Fruit fly (Drosophila melanogaster): ENCODE measurements around the gene HINT1.

The HINT1 gene

DNA sequence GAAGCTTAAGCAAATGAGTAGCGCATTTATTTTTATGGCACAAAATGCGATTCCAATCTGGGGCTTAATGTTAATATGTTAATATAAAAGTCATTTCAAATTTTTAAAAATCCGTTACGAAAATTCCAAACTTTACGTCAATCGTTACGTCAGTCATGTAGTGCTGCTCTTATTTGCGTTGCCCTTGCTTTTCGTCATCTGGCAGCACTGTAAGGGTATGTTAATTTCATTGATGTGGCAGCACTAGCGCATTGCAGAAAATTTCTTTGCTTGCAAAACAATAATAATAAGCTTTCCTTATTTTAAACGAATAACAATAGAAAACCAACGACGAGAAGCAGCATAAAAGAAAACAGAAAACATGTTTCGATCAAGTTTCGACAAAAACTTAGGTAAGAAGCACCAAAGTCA lies 30.1 kb upstream of the HINT1 start, which contains the start of gene Hrs:
Gene Hrs, plus strand, starts transcription at position 167 of the 411 bp plus-strand sequence.
- no peak for TF ChIP-seq noc (tag; optimal IDR thresholded peaks at IDR 0.05)

dm6 chr2L:2744852-2745251 lies 25.1 kb upstream of the HINT1 start, which contains the start of the genes CG9961 and Cwc25:
TSS of gene CG9961 (minus strand) at chr2L:2744934.
TSS of gene Cwc25 (plus strand) at chr2L:2745098.
- no peak for TF ChIP-seq noc (tag; optimal IDR thresholded peaks at IDR 0.05)

dm6 chr2L:2748480-2749143 lies 21.3 kb upstream of the HINT1 start:
- peak; percentile 93 for TF ChIP-seq noc (tag; optimal IDR thresholded peaks at IDR 0.05)

- TF ChIP-seq noc (tag; optimal IDR thresholded peaks at IDR 0.05) = no peak
Observed at dm6 chr2L:2749144-2749766, 20.7 kb upstream of the HINT1 start.

- peak; percentile 81 for TF ChIP-seq noc (tag; optimal IDR thresholded peaks at IDR 0.05)
Observed at dm6 chr2L:2750337-2751084, 19.4 kb upstream of the HINT1 start.

dm6 chr2L:2751085-2751710 lies 18.7 kb upstream of the HINT1 start:
- no peak for TF ChIP-seq noc (tag; optimal IDR thresholded peaks at IDR 0.05)

- TF ChIP-seq noc (tag; optimal IDR thresholded peaks at IDR 0.05) = peak; percentile 96
Observed at dm6 chr2L:2751904-2752459, 18.0 kb upstream of the HINT1 start, which contains the start of gene Bacc. TSS of gene Bacc (plus strand) at chr2L:2752445.

DNA sequence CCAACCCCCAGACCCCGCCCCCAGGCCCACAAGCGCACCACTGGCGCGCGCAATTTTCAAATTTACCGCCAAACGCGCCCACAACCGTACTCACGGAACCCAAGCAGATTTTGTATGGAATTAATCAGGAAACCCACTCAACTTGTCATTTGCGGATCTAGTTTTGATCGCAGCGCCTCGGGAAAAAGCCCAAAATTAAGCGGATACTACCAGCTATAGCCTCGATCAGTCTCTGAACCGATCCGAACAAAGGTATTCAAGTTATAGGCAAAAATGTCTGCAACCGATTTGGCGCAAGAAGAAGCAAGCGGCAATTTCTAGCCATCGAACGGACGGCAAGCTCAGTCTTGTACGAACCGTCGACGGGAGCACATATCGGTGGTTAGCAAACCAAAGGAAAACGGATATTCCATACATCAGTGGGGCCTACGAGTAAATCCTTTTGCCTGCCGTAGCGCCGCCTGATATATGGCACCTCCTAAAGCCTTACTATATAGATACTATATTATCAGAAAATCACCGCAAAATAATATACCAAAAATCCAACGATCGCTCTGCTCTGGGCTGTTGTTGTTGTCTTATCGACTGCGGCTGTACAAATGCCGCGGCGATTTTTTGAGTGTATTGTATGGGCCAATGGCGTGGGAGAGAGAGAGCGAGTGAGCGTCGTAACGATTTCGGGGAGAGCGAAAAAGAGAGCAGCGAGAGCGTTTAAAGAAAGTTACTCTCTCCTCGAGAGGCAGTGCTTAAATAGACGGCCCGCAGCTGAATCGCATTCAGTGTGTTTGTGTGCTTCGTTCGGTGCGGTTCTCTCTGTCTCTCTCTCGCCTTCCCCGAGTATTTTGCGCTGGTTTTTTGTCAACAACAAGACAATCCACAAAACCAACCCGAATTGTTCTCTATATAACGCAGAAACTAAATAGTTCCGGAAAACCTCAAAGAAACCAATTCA lies 17.2 kb upstream of the HINT1 start, which contains the start of gene Pgk:
Gene Pgk, minus strand, starts transcription at position 609 of the 952 bp plus-strand sequence.
- peak; percentile 65 for TF ChIP-seq noc (tag; optimal IDR thresholded peaks at IDR 0.05)

- no peak for TF ChIP-seq noc (tag; optimal IDR thresholded peaks at IDR 0.05)
Observed at dm6 chr2L:2753789-2754436, 16.0 kb upstream of the HINT1 start.

DNA sequence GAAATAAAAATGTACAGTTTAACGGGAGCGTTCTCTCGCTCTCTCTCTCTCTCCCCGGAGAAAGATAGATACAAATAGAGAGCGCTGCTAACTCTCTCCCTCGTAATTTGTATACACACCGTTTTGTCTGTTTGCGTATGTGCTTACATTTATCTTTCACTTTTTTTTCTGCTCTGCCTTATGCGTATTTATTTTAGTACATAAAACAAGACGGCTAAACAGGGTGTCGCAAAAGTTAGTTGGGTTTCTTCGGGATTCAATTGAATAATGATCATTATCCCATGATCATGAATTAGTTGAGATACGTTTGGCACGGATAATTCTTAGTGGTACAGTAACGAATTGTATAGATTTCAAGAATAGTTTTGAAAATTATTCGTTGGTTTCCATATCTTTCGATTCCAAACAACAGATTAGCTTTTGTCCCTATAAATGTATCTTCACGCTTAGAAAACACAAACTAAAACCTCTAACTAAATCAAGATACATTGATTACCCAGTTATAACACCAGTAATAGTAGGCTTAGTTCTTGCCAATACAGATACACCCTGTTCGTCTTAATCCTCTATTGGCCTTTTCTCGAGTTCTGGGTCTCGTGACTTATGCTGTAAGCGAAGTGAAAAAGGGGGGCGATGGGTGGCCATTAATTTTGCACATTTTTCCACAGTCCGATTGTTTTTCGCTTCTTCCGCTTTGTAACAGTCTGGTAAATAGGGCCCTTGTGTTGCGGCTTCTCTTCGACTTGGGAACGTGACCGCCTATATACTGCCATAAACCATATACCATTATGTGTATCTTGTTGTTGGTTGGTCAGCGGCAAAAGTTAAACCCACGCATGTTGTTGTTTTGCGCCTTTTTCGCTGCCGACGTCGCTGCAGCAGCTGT lies 15.3 kb upstream of the HINT1 start:
- TF ChIP-seq noc (tag; optimal IDR thresholded peaks at IDR 0.05) = peak; percentile 88

- no peak for TF ChIP-seq noc (tag; optimal IDR thresholded peaks at IDR 0.05)
Observed at dm6 chr2L:2755323-2755695, 14.6 kb upstream of the HINT1 start.

- TF ChIP-seq noc (tag; optimal IDR thresholded peaks at IDR 0.05) = no peak
Observed at dm6 chr2L:2757930-2758556, 11.9 kb upstream of the HINT1 start.

dm6 chr2L:2759654-2760053 lies 10.3 kb upstream of the HINT1 start, which contains the start of the genes HemK2, Snapin and Tnpo-SR:
TSS of gene HemK2 (minus strand) at chr2L:2759677.
TSS of gene Snapin (minus strand) at chr2L:2759677.
TSS of gene Tnpo-SR (plus strand) at chr2L:2759924.
- TF ChIP-seq noc (tag; optimal IDR thresholded peaks at IDR 0.05) = peak; percentile 91

All from whole organism, larva.